Worm (Caenorhabditis elegans): ENCODE results near the gene flp-2.

flp-2 gene

DNA sequence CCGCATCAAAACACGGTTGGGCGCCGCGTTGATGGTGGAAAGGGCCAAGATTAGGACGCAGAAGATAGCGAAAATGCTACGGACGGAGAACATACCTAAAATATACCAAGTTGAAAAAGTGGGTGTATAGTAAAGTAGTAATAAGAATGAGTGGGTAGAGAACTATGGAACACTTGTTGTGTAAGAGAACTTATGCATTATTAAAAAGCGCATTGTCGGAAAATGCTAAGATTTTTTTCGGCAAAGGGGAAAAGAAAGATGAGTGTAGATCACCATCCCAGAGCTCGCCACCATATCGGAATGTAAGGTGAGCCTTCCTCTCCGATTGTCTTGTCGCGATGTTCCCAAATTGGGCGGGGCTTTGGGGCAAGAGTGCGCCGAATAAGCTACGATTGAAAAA lies 7.2 kb downstream of the flp-2 start, which contains the start of gene flp-28:
Gene flp-28, minus strand, starts transcription at position 101 of the 400 bp plus-strand sequence.
- TF ChIP-seq elt-3 (tag; optimal IDR thresholded peaks at IDR 0.05) (no peak), ham-2 (GFP tag; optimal IDR thresholded peaks at IDR 0.05) (no peak), ces-1 (GFP tag; optimal IDR thresholded peaks at IDR 0.05) (no peak), bed-3 (GFP tag; optimal IDR thresholded peaks at IDR 0.05) (no peak), sem-2 (GFP tag; optimal IDR thresholded peaks at IDR 0.05) (no peak), unc-120 (tag; optimal IDR thresholded peaks at IDR 0.05; ENCODE audit: poor library complexity, severe bottlenecking) (no peak), unc-62 (GFP tag; optimal IDR thresholded peaks at IDR 0.05) (no peak), nhr-2 (tag; optimal IDR thresholded peaks at IDR 0.05) (no peak), blmp-1 (tag; optimal IDR thresholded peaks at IDR 0.05) (no peak), tbx-8 (GFP tag; optimal IDR thresholded peaks at IDR 0.05) (no peak), sptf-1 (tag; optimal IDR thresholded peaks at IDR 0.05) (no peak), mls-2 (tag; optimal IDR thresholded peaks at IDR 0.05) (no peak), pha-4 (tag; optimal IDR thresholded peaks at IDR 0.05) (no peak), zip-8 (tag; optimal IDR thresholded peaks at IDR 0.05) (no peak), drap-1 (GFP tag; optimal IDR thresholded peaks at IDR 0.05) (no peak), nhr-12 (tag; optimal IDR thresholded peaks at IDR 0.05) (no peak), lsy-2 (tag; optimal IDR thresholded peaks at IDR 0.05) (no peak), ceh-43 (GFP tag; optimal IDR thresholded peaks at IDR 0.05) (no peak), ceh-39 (tag; optimal IDR thresholded peaks at IDR 0.05) (no peak)

- no peak for TF ChIP-seq hlh-1 (tag; optimal IDR thresholded peaks at IDR 0.05)
- TF ChIP-seq lin-13 (tag; optimal IDR thresholded peaks at IDR 0.05), result no peak
- no peak for TF ChIP-seq mab-5 (tag; optimal IDR thresholded peaks at IDR 0.05)
- TF ChIP-seq unc-120 (tag; optimal IDR thresholded peaks at IDR 0.05; ENCODE audit: poor library complexity, severe bottlenecking), result no peak
- TF ChIP-seq flh-1 (GFP tag; optimal IDR thresholded peaks at IDR 0.05), result no peak
- TF ChIP-seq nhr-28 (tag; optimal IDR thresholded peaks at IDR 0.05), result no peak
- no peak for TF ChIP-seq ztf-11 (tag; optimal IDR thresholded peaks at IDR 0.05)
- TF ChIP-seq blmp-1 (tag; optimal IDR thresholded peaks at IDR 0.05), result no peak
- no peak for TF ChIP-seq ces-1 (GFP tag; optimal IDR thresholded peaks at IDR 0.05)
- no peak for TF ChIP-seq bed-3 (GFP tag; optimal IDR thresholded peaks at IDR 0.05)
- TF ChIP-seq ceh-43 (GFP tag; optimal IDR thresholded peaks at IDR 0.05), result no peak
- no peak for TF ChIP-seq M03D4.4 (tag; optimal IDR thresholded peaks at IDR 0.05)
- no peak for TF ChIP-seq nhr-12 (tag; optimal IDR thresholded peaks at IDR 0.05)
- no peak for TF ChIP-seq nhr-76 (tag; optimal IDR thresholded peaks at IDR 0.05)
- no peak for TF ChIP-seq unc-62 (GFP tag; optimal IDR thresholded peaks at IDR 0.05)
- TF ChIP-seq sptf-1 (tag; optimal IDR thresholded peaks at IDR 0.05), result no peak
- TF ChIP-seq lsy-2 (tag; optimal IDR thresholded peaks at IDR 0.05), result no peak
- no peak for TF ChIP-seq zip-8 (tag; optimal IDR thresholded peaks at IDR 0.05)
Measured at ce11 chrX:10085073-10085472, 10.0 kb downstream of the flp-2 start.

ce11 chrX:10084050-10084672 lies 10.9 kb downstream of the flp-2 start, which contains the start of gene W07E11.1:
W07E11.1 (plus strand) TSS chrX:10084622.
- TF ChIP-seq lsy-2 (tag; optimal IDR thresholded peaks at IDR 0.05) (no peak), ceh-39 (tag; optimal IDR thresholded peaks at IDR 0.05) (no peak), ceh-83 (GFP tag; optimal IDR thresholded peaks at IDR 0.05) (no peak), ceh-43 (GFP tag; optimal IDR thresholded peaks at IDR 0.05) (no peak), snpc-4 (tag; optimal IDR thresholded peaks at IDR 0.05) (no peak), lin-13 (tag; optimal IDR thresholded peaks at IDR 0.05) (no peak), flh-1 (GFP tag; optimal IDR thresholded peaks at IDR 0.05) (no peak), hlh-1 (tag; optimal IDR thresholded peaks at IDR 0.05) (no peak), zip-8 (tag; optimal IDR thresholded peaks at IDR 0.05) (no peak), sptf-1 (tag; optimal IDR thresholded peaks at IDR 0.05) (no peak), nhr-237 (tag; optimal IDR thresholded peaks at IDR 0.05) (no peak), nhr-28 (tag; optimal IDR thresholded peaks at IDR 0.05) (no peak), nhr-76 (tag; optimal IDR thresholded peaks at IDR 0.05) (no peak), cnd-1 (tag; optimal IDR thresholded peaks at IDR 0.05) (no peak), ces-1 (GFP tag; optimal IDR thresholded peaks at IDR 0.05) (no peak)

ce11 chrX:10083272-10083671 lies 11.8 kb downstream of the flp-2 start:
- peak; percentile 51 for TF ChIP-seq nhr-2 (tag; optimal IDR thresholded peaks at IDR 0.05)
- TF ChIP-seq zip-8 (tag; optimal IDR thresholded peaks at IDR 0.05), result peak; percentile 37
- TF ChIP-seq blmp-1 (tag; optimal IDR thresholded peaks at IDR 0.05), result no peak
- TF ChIP-seq ceh-83 (GFP tag; optimal IDR thresholded peaks at IDR 0.05), result no peak
- TF ChIP-seq elt-1 (tag; optimal IDR thresholded peaks at IDR 0.05; ENCODE audit: borderline replicate concordance, insufficient read depth), result peak; percentile 84
- no peak for TF ChIP-seq ham-2 (GFP tag; optimal IDR thresholded peaks at IDR 0.05)

Measured in whole organism, mixed stage, embryonic.